Worm (Caenorhabditis elegans) whole organism, midembryonic: Measurements from ENCODE around the gene F16G10.1.
A peak's percentile ranks its signal among the peaks of the same experiment; 100 is the strongest.

Source experiments
- klf-2 ChIP-seq: fragments of 200-800 bp; sonication (Bioruptor generic); conservative IDR thresholded peaks from 2 replicates; pipeline ENCODE4 v1.3.6; 2022; ENCODE audit warnings: missing genetic modification reagents, missing genetic modification characterization, missing compliant biosample characterization
- ztf-29 ChIP-seq: fragments of 200-800 bp; sonication (Bioruptor generic); IDR thresholded peaks from 2 replicates; pipeline ENCODE4 v1.3.6; 2022; ENCODE audit warnings: missing genetic modification reagents, missing genetic modification characterization, missing compliant biosample characterization

The F16G10.1 gene

DNA sequence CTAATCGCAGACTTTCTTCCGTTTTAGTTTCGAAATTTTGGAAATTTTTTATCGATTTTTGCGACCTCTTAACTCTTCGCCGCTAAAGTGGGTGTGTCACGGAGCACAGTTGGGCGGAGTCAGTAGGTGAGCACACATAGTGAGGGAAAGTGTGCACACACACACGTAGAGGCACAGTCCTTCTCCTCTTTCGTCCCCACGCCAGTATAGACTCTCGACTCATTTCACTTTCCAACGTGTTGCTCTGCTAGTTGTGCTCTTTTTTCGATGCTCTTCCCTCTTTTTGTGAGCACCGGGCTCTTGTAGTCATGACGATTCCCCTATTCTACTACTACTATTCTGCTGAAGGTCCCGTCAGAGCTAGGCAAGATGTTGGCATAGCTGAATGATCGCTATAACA lies 48.4 kb downstream of the F16G10.1 start:
- TF ChIP-seq klf-2 (GFP tag; lab: Robert Waterston, UW) (peak; percentile 50; the same call in 1 of the 2 replicates), ztf-29 (no peak)
